Worm (Caenorhabditis elegans) whole organism, L4 larva: Measurements from ENCODE around the gene C26D10.4.

Experiments
- ceh-44 ChIP-seq: fragments of 200-800 bp; sonication (Bioruptor generic); IDR thresholded peaks from 2 replicates; pipeline ENCODE4 v1.3.6; 2022; ENCODE audit warnings: missing genetic modification reagents, missing genetic modification characterization, missing compliant biosample characterization
- egl-27 ChIP-seq: sonication (generic microtip); optimal IDR thresholded peaks from 3 replicates; lab custom pipeline; 2017; ENCODE audit warnings: missing biosample characterization, missing genetic modification reagents, missing genetic modification characterization
- lim-7 ChIP-seq: fragments of 200-800 bp; sonication (Bioruptor generic); IDR thresholded peaks from 2 replicates; pipeline ENCODE4 v1.3.6; 2022; ENCODE audit warnings: missing genetic modification characterization, missing compliant biosample characterization
- nhr-28 ChIP-seq: fragments of 150-350 bp; optimal IDR thresholded peaks from 2 replicates; lab custom pipeline; 2014; ENCODE audit warnings: missing biosample characterization, missing genetic modification characterization
- pqm-1 ChIP-seq: sonication (generic microtip); optimal IDR thresholded peaks from 2 replicates; lab custom pipeline; 2017; ENCODE audit warnings: missing biosample characterization, missing genetic modification characterization

DNA sequence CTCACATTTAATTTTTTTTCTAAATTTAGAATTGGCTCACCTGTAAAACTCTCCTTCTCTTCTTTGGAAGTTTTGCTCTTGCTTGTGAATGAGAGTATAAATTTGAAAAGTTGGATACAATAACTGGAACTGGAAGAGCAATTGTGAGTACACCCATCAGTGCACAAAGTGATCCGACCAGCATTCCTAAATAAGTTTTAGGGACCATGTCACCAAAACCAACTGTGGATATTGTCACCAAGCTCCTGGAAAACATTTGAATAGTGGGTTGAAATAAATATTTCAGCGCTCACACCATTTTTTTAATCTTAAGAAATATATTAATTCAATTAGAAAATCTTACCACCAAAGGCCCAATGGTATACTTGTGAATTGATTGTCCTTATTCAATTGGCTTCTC lies 21.2 kb upstream of the C26D10.4 start:
- TF ChIP-seq ceh-44 (GFP tag; lab: Robert Waterston, UW), result no peak
- TF ChIP-seq nhr-28 (tag; lab: Kevin White, UChicago), result no peak
- TF ChIP-seq lim-7, result no peak
- no peak for TF ChIP-seq egl-27 (tag; lab: Kevin White, UChicago)
- no peak for TF ChIP-seq pqm-1 (tag; lab: Kevin White, UChicago)
